Worm (Caenorhabditis elegans) whole organism, L2 larva: Measurements from ENCODE around the gene F43C11.16.

Experiments
- C34F6.9 ChIP-seq: fragments of 150-350 bp; optimal IDR thresholded peaks from 2 replicates; lab custom pipeline; 2014; ENCODE audit warnings: missing biosample characterization, missing genetic modification characterization
- F13H6.1 ChIP-seq: sonication (generic microtip); optimal IDR thresholded peaks from 2 replicates; lab custom pipeline; 2016; ENCODE audit warnings: missing genetic modification characterization, missing compliant biosample characterization
- R02D3.7 ChIP-seq: fragments of 150-350 bp; optimal IDR thresholded peaks from 2 replicates; lab custom pipeline; 2014; ENCODE audit warnings: missing biosample characterization, missing genetic modification characterization
- Y55F3AM.14 ChIP-seq: fragments of 200-800 bp; sonication (Bioruptor generic); optimal IDR thresholded peaks from 2 replicates; lab custom pipeline; 2018; ENCODE audit warnings: mild to moderate bottlenecking, missing genetic modification characterization, missing compliant biosample characterization
- ZK546.5 ChIP-seq: sonication (generic microtip); optimal IDR thresholded peaks from 2 replicates; lab custom pipeline; 2017; ENCODE audit warnings: missing biosample characterization, missing genetic modification characterization
- alr-1 ChIP-seq: fragments of 150-350 bp; optimal IDR thresholded peaks from 2 replicates; lab custom pipeline; 2014; ENCODE audit warnings: missing biosample characterization, missing genetic modification characterization
- blmp-1 ChIP-seq: sonication (generic microtip); optimal IDR thresholded peaks from 2 replicates; lab custom pipeline; 2017; ENCODE audit warnings: missing genetic modification characterization, mild to moderate bottlenecking, missing compliant biosample characterization, antibody characterized with exemption, moderate library complexity; ENCODE audit not compliant: insufficient read depth
- ceh-82 ChIP-seq: fragments of 150-350 bp; optimal IDR thresholded peaks from 2 replicates; lab custom pipeline; 2014; ENCODE audit warnings: missing biosample characterization, missing genetic modification characterization
- crh-2 ChIP-seq: sonication (generic microtip); optimal IDR thresholded peaks from 2 replicates; lab custom pipeline; 2017; ENCODE audit warnings: missing biosample characterization, missing genetic modification characterization
- elt-3 ChIP-seq: sonication (generic microtip); optimal IDR thresholded peaks from 2 replicates; lab custom pipeline; 2017; ENCODE audit warnings: missing biosample characterization, missing genetic modification characterization
- fos-1 ChIP-seq: fragments of 150-350 bp; optimal IDR thresholded peaks from 2 replicates; lab custom pipeline; 2014; ENCODE audit warnings: missing biosample characterization, missing genetic modification characterization
- gmeb-1 ChIP-seq: fragments of 150-350 bp; optimal IDR thresholded peaks from 2 replicates; lab custom pipeline; 2014; ENCODE audit warnings: missing biosample characterization, missing genetic modification characterization
- lin-11 ChIP-seq: fragments of 150-350 bp; sonication (generic microtip); optimal IDR thresholded peaks from 2 replicates; lab custom pipeline; 2014; ENCODE audit warnings: missing biosample characterization, missing genetic modification characterization, inconsistent platforms, mixed read lengths
- lin-13 ChIP-seq: fragments of 150-350 bp; optimal IDR thresholded peaks from 2 replicates; lab custom pipeline; 2014; ENCODE audit warnings: missing biosample characterization, missing genetic modification reagents, missing genetic modification characterization
- lin-39 ChIP-seq: fragments of 150-350 bp; optimal IDR thresholded peaks from 2 replicates; lab custom pipeline; 2014; ENCODE audit warnings: missing biosample characterization, missing genetic modification reagents, missing genetic modification characterization
- lsy-2 ChIP-seq, 2 experiments: fragments of 150-350 bp in 1 of 2; sonication (generic microtip) in 1 of 2; optimal IDR thresholded peaks; 2 replicates each; lab custom pipeline; 2014 to 2017; ENCODE audit warnings: missing biosample characterization in 2 of 2, missing genetic modification characterization in 2 of 2
- mab-5 ChIP-seq: fragments of 150-350 bp; optimal IDR thresholded peaks from 2 replicates; lab custom pipeline; 2014; ENCODE audit warnings: missing biosample characterization, missing genetic modification characterization
- mbf-1 ChIP-seq: sonication (generic microtip); optimal IDR thresholded peaks from 2 replicates; lab custom pipeline; 2017; ENCODE audit warnings: missing biosample characterization, missing genetic modification characterization
- nhr-10 ChIP-seq: sonication (generic microtip); optimal IDR thresholded peaks from 2 replicates; lab custom pipeline; 2017; ENCODE audit warnings: missing biosample characterization, missing genetic modification characterization
- nhr-11 ChIP-seq: fragments of 150-350 bp; optimal IDR thresholded peaks from 2 replicates; lab custom pipeline; 2014; ENCODE audit warnings: missing biosample characterization, missing genetic modification characterization
- nhr-12 ChIP-seq: fragments of 150-350 bp; optimal IDR thresholded peaks from 2 replicates; lab custom pipeline; 2014; ENCODE audit warnings: missing biosample characterization, missing genetic modification characterization
- nhr-129 ChIP-seq: fragments of 150-350 bp; optimal IDR thresholded peaks from 2 replicates; lab custom pipeline; 2014; ENCODE audit warnings: missing biosample characterization, missing genetic modification characterization
- nhr-23 ChIP-seq: fragments of 150-350 bp; optimal IDR thresholded peaks from 2 replicates; lab custom pipeline; 2014; ENCODE audit warnings: missing biosample characterization, missing genetic modification reagents, missing genetic modification characterization
- nhr-237 ChIP-seq: fragments of 150-350 bp; optimal IDR thresholded peaks from 2 replicates; lab custom pipeline; 2014; ENCODE audit warnings: missing biosample characterization, missing genetic modification characterization
- nhr-25 ChIP-seq: fragments of 150-350 bp; sonication (generic microtip); optimal IDR thresholded peaks from 3 replicates; lab custom pipeline; 2014; ENCODE audit warnings: missing biosample characterization, missing genetic modification characterization
- nhr-6 ChIP-seq: fragments of 150-350 bp; optimal IDR thresholded peaks from 2 replicates; lab custom pipeline; 2014; ENCODE audit warnings: missing biosample characterization, missing genetic modification characterization
- nhr-77 ChIP-seq: fragments of 150-350 bp; optimal IDR thresholded peaks from 2 replicates; lab custom pipeline; 2014; ENCODE audit warnings: missing biosample characterization, missing genetic modification characterization
- peb-1 ChIP-seq: fragments of 150-350 bp; optimal IDR thresholded peaks from 2 replicates; lab custom pipeline; 2014; ENCODE audit warnings: missing biosample characterization, missing genetic modification characterization
- sem-4 ChIP-seq: fragments of 150-350 bp; optimal IDR thresholded peaks from 2 replicates; lab custom pipeline; 2014; ENCODE audit warnings: missing biosample characterization, missing genetic modification reagents, missing genetic modification characterization
- skn-1 ChIP-seq: sonication (generic microtip); optimal IDR thresholded peaks from 2 replicates; lab custom pipeline; 2017; ENCODE audit warnings: missing biosample characterization, missing genetic modification characterization
- snpc-4 ChIP-seq: fragments of 150-350 bp; optimal IDR thresholded peaks from 2 replicates; lab custom pipeline; 2014; ENCODE audit warnings: missing biosample characterization, missing genetic modification characterization
- unc-55 ChIP-seq: fragments of 150-350 bp; sonication (generic microtip); optimal IDR thresholded peaks from 3 replicates; lab custom pipeline; 2014; ENCODE audit warnings: missing biosample characterization, missing genetic modification reagents, missing genetic modification characterization
- unc-62 ChIP-seq: fragments of 150-350 bp; optimal IDR thresholded peaks from 2 replicates; lab custom pipeline; 2014; ENCODE audit warnings: missing biosample characterization, missing genetic modification reagents, missing genetic modification characterization
- ztf-11 ChIP-seq: sonication (generic microtip); optimal IDR thresholded peaks from 2 replicates; lab custom pipeline; 2017; ENCODE audit warnings: missing biosample characterization, missing genetic modification characterization
- ztf-4 ChIP-seq: fragments of 150-350 bp; optimal IDR thresholded peaks from 2 replicates; lab custom pipeline; 2014; ENCODE audit warnings: missing biosample characterization, missing genetic modification characterization

The F43C11.16 gene

ce11 chrII:2340974-2341373, 18.9 kb downstream of the F43C11.16 start:
- TF ChIP-seq lin-39 (tag; lab: Kevin White, UChicago) (no peak), lsy-2 (tag; optimal IDR thresholded peaks at IDR 0.05; lab: Kevin White, UChicago) (peak in 1 of 2 experiments; percentile 38), nhr-23 (tag; lab: Kevin White, UChicago) (no peak), unc-55 (GFP tag; lab: Kevin White, UChicago) (peak; percentile 26), ztf-4 (tag; lab: Kevin White, UChicago) (no peak), alr-1 (no peak), F13H6.1 (tag; lab: Kevin White, UChicago) (no peak), crh-2 (tag; lab: Kevin White, UChicago) (peak; percentile 14)

ce11 chrII:2336177-2336576, 23.7 kb downstream of the F43C11.16 start:
- TF ChIP-seq Y55F3AM.14 (no peak), F13H6.1 (tag; lab: Kevin White, UChicago) (no peak), elt-3 (tag; lab: Kevin White, UChicago) (no peak), blmp-1 (no peak), nhr-12 (tag; lab: Kevin White, UChicago) (no peak)
- TF ChIP-seq, all 48 proteins: peak for 0

ce11 chrII:2335572-2335971, 24.3 kb downstream of the F43C11.16 start, which contains the start of gene F43C11.7:
Gene F43C11.7, plus strand, starts transcription at chrII:2335897.
- TF ChIP-seq fos-1 (tag; lab: Kevin White, UChicago) (peak; percentile 60), unc-62 (GFP tag; lab: Kevin White, UChicago) (no peak), gmeb-1 (peak; percentile 26)

- no peak for TF ChIP-seq skn-1 (tag; lab: Kevin White, UChicago)
- TF ChIP-seq sem-4 (tag; lab: Kevin White, UChicago) = no peak
- peak; percentile 1 for TF ChIP-seq fos-1 (tag; lab: Kevin White, UChicago)
- no peak for TF ChIP-seq ZK546.5 (tag; lab: Kevin White, UChicago)
- no peak for TF ChIP-seq snpc-4
- TF ChIP-seq lin-13 (GFP tag; lab: Kevin White, UChicago) = no peak
- no peak for TF ChIP-seq nhr-77 (tag; lab: Kevin White, UChicago)
- no peak for TF ChIP-seq ztf-11
- no peak for TF ChIP-seq nhr-10 (tag; lab: Kevin White, UChicago)
- TF ChIP-seq, all 48 proteins: peak for 1
Measured at ce11 chrII:2332220-2332619, 27.6 kb downstream of the F43C11.16 start, which contains the start of gene F43C11.8. Gene F43C11.8, plus strand, starts transcription at chrII:2332520.

ce11 chrII:2330462-2330861, 29.4 kb downstream of the F43C11.16 start:
- TF ChIP-seq nhr-6 (tag; lab: Kevin White, UChicago) (no peak), C34F6.9 (tag; lab: Kevin White, UChicago) (no peak), nhr-77 (tag; lab: Kevin White, UChicago) (no peak), R02D3.7 (no peak), blmp-1 (no peak)

ce11 chrII:2328963-2329442, 30.9 kb downstream of the F43C11.16 start, which contains the start of the genes ZK1240.8 and ZK1240.1:
Gene ZK1240.8, minus strand, starts transcription at chrII:2329063.
Gene ZK1240.1, plus strand, starts transcription at chrII:2329392.
- no peak for TF ChIP-seq ZK546.5 (tag; lab: Kevin White, UChicago)

ce11 chrII:2324956-2325355, 34.9 kb downstream of the F43C11.16 start, which contains the start of gene ZK1240.11:
Gene ZK1240.11, plus strand, starts transcription at chrII:2325256.
- TF ChIP-seq nhr-23 (tag; lab: Kevin White, UChicago) = no peak
- no peak for TF ChIP-seq nhr-129 (tag; lab: Kevin White, UChicago)
- no peak for TF ChIP-seq skn-1 (tag; lab: Kevin White, UChicago)
- no peak for TF ChIP-seq lin-11 (tag; lab: Kevin White, UChicago)
- TF ChIP-seq nhr-11 = no peak
- TF ChIP-seq nhr-25 (tag; lab: Kevin White, UChicago) = no peak
- no peak for TF ChIP-seq mbf-1 (tag; lab: Kevin White, UChicago)
- no peak for TF ChIP-seq mab-5
- no peak for TF ChIP-seq nhr-237
- no peak for TF ChIP-seq ztf-4 (tag; lab: Kevin White, UChicago)
- no peak for TF ChIP-seq ceh-82 (tag; lab: Kevin White, UChicago)
- TF ChIP-seq peb-1 (tag; lab: Kevin White, UChicago) = no peak
- TF ChIP-seq, all 48 proteins: peak for 0
